Worm (Caenorhabditis elegans) whole organism, late embryonic: Measurements from ENCODE around the gene npr-32.

Experiments
- Y22D7AL.16 ChIP-seq: sonication (generic microtip); optimal IDR thresholded peaks from 2 replicates; lab custom pipeline; 2016; ENCODE audit warnings: missing genetic modification characterization, missing compliant biosample characterization
- dmd-4 ChIP-seq: sonication (generic microtip); optimal IDR thresholded peaks from 2 replicates; lab custom pipeline; 2016; ENCODE audit warnings: borderline replicate concordance, missing genetic modification characterization, missing compliant biosample characterization
- fkh-10 ChIP-seq: fragments of 150-350 bp; optimal IDR thresholded peaks from 2 replicates; lab custom pipeline; 2014; ENCODE audit warnings: missing biosample characterization, missing genetic modification reagents, missing genetic modification characterization
- nfya-1 ChIP-seq: sonication (generic microtip); optimal IDR thresholded peaks from 2 replicates; lab custom pipeline; 2017; ENCODE audit warnings: missing genetic modification characterization, mild to moderate bottlenecking, missing compliant biosample characterization, antibody characterized with exemption, moderate library complexity
- pax-1 ChIP-seq: fragments of 150-350 bp; optimal IDR thresholded peaks from 2 replicates; lab custom pipeline; 2014; ENCODE audit warnings: missing biosample characterization, missing genetic modification characterization
- pha-4 ChIP-seq: fragments of 150-350 bp; optimal IDR thresholded peaks from 2 replicates; lab custom pipeline; 2018; ENCODE audit warnings: missing biosample characterization, missing genetic modification reagents, missing genetic modification characterization
- pqm-1 ChIP-seq: sonication (generic microtip); optimal IDR thresholded peaks from 2 replicates; lab custom pipeline; 2016; ENCODE audit warnings: missing genetic modification characterization, missing compliant biosample characterization
- sdc-2 ChIP-seq: sonication (generic microtip); optimal IDR thresholded peaks from 2 replicates; lab custom pipeline; 2016; ENCODE audit warnings: missing genotype, missing genetic modification characterization, missing compliant biosample characterization
- zip-5 ChIP-seq: sonication (generic microtip); optimal IDR thresholded peaks from 2 replicates; lab custom pipeline; 2016; ENCODE audit warnings: missing genetic modification characterization, missing compliant biosample characterization

DNA sequence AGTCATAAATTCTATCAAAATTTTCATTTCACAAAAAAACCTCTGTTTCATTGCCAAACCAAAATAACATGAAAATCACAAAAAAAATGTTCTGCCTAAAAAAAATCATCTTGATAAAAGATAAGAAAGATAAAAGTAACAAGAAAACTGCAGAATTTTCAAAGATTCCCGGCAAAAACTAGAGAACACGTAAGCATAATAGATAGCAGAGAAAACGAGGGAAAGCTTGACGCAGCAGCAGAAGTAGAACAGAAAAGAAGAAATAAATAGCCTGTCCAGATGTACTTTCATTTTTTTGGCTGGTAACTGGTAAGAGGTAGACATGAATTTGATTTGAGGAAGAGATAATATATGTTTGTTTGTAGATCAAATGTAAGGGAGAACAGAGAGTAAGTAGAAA lies 20.1 kb downstream of the npr-32 start:
- TF ChIP-seq dmd-4 (tag; lab: Kevin White, UChicago) (no peak), zip-5 (no peak), Y22D7AL.16 (tag; lab: Kevin White, UChicago) (no peak), sdc-2 (no peak), nfya-1 (tag; lab: Kevin White, UChicago) (no peak), pax-1 (tag; lab: Kevin White, UChicago) (no peak), fkh-10 (GFP tag; lab: Kevin White, UChicago) (no peak), pha-4 (tag; lab: Kevin White, UChicago) (no peak), pqm-1 (tag; lab: Kevin White, UChicago) (no peak)
